Worm (Caenorhabditis elegans) whole organism, young adult: ENCODE data around the gene Y53G8AL.4.
A peak's percentile ranks its signal among the peaks of the same experiment; 100 is the strongest.

Experiments
- B0035.1 ChIP-seq: sonication (generic microtip); optimal IDR thresholded peaks from 2 replicates; lab custom pipeline; 2016; ENCODE audit warnings: missing genetic modification characterization, mild to moderate bottlenecking, missing compliant biosample characterization, missing genotype, missing genetic modification reagents
- B0261.1 ChIP-seq: sonication (generic microtip); optimal IDR thresholded peaks from 2 replicates; lab custom pipeline; 2016; ENCODE audit warnings: mild to moderate bottlenecking, missing genetic modification characterization, moderate library complexity, missing compliant biosample characterization
- F49E8.2 ChIP-seq: sonication (generic microtip); optimal IDR thresholded peaks from 3 replicates; lab custom pipeline; 2017; ENCODE audit warnings: missing genetic modification characterization, mild to moderate bottlenecking, missing compliant biosample characterization, antibody characterized with exemption, moderate library complexity; ENCODE audit not compliant: insufficient read depth
- K12H6.12 ChIP-seq: fragments of 200-800 bp; sonication (Bioruptor generic); optimal IDR thresholded peaks from 2 replicates; lab custom pipeline; 2018; ENCODE audit warnings: mild to moderate bottlenecking, missing genetic modification characterization, missing compliant biosample characterization
- T07F8.4 ChIP-seq: sonication (generic microtip); optimal IDR thresholded peaks from 2 replicates; lab custom pipeline; 2016; ENCODE audit warnings: mild to moderate bottlenecking, missing genetic modification characterization, moderate library complexity, missing compliant biosample characterization
- Y53F4B.3 ChIP-seq: fragments of 200-800 bp; sonication (Bioruptor generic); IDR thresholded peaks from 2 replicates; pipeline ENCODE4 v1.3.6; 2022; ENCODE audit warnings: missing genetic modification reagents, missing genetic modification characterization, missing compliant biosample characterization
- Y53G8AR.9 ChIP-seq: fragments of 200-800 bp; sonication (Bioruptor generic); conservative IDR thresholded peaks from 2 replicates; pipeline ENCODE4 v1.3.6; 2022; ENCODE audit warnings: missing genetic modification reagents, missing genetic modification characterization, missing compliant biosample characterization
- ama-1 ChIP-seq, 3 experiments: fragments of 150-350 bp in 1 of 3; sonication (generic microtip) in 2 of 3; optimal IDR thresholded peaks; 2 replicates each; lab custom pipeline; 2014 to 2018; ENCODE audit warnings: missing biosample characterization in 2 of 3, missing genetic modification characterization in 2 of 3, missing genetic modification reagents in 2 of 3
- aptf-3 ChIP-seq: fragments of 200-800 bp; sonication (Bioruptor generic); IDR thresholded peaks from 2 replicates; pipeline ENCODE4 v1.3.6; 2022; ENCODE audit warnings: missing genetic modification characterization, missing compliant biosample characterization
- attf-5 ChIP-seq: fragments of 200-800 bp; sonication (Bioruptor generic); optimal IDR thresholded peaks from 2 replicates; lab custom pipeline; 2018; ENCODE audit warnings: mild to moderate bottlenecking, missing genetic modification characterization, missing compliant biosample characterization
- bed-1 ChIP-seq: fragments of 200-800 bp; sonication (Bioruptor generic); IDR thresholded peaks from 2 replicates; pipeline ENCODE4 v1.3.6; 2022; ENCODE audit warnings: missing genetic modification reagents, missing genetic modification characterization, missing compliant biosample characterization
- ceh-27 ChIP-seq: fragments of 200-800 bp; sonication (Bioruptor generic); optimal IDR thresholded peaks from 2 replicates; lab custom pipeline; 2018; ENCODE audit warnings: mild to moderate bottlenecking, missing genetic modification characterization, moderate library complexity, missing compliant biosample characterization
- ceh-58 ChIP-seq: fragments of 200-800 bp; sonication (Bioruptor generic); IDR thresholded peaks from 2 replicates; pipeline ENCODE4 v1.3.6; 2022; ENCODE audit warnings: missing genetic modification characterization, missing compliant biosample characterization
- chd-7 ChIP-seq: sonication (generic microtip); optimal IDR thresholded peaks from 2 replicates; lab custom pipeline; 2016; ENCODE audit warnings: mild to moderate bottlenecking, missing genetic modification characterization, moderate library complexity, missing compliant biosample characterization
- dpff-1 ChIP-seq: sonication (generic microtip); optimal IDR thresholded peaks from 2 replicates; lab custom pipeline; 2017; ENCODE audit warnings: mild to moderate bottlenecking, missing genetic modification characterization, missing compliant biosample characterization
- egl-44 ChIP-seq: fragments of 200-800 bp; sonication (Bioruptor generic); IDR thresholded peaks from 2 replicates; pipeline ENCODE4 v1.3.6; 2022; ENCODE audit warnings: missing genetic modification reagents, missing genetic modification characterization, missing compliant biosample characterization
- egrh-3 ChIP-seq: fragments of 200-800 bp; sonication (Bioruptor generic); IDR thresholded peaks from 2 replicates; pipeline ENCODE4 v1.3.6; 2022; ENCODE audit warnings: missing genetic modification reagents, missing genetic modification characterization, missing compliant biosample characterization
- ets-4 ChIP-seq: fragments of 200-800 bp; sonication (Bioruptor generic); optimal IDR thresholded peaks from 2 replicates; lab custom pipeline; 2018; ENCODE audit warnings: mild to moderate bottlenecking, missing genetic modification characterization, missing compliant biosample characterization
- hmg-1.2 ChIP-seq: fragments of 200-800 bp; sonication (Bioruptor generic); IDR thresholded peaks from 2 replicates; pipeline ENCODE4 v1.3.6; 2022; ENCODE audit warnings: missing genetic modification reagents, missing genetic modification characterization, missing compliant biosample characterization
- hmg-20 ChIP-seq: fragments of 200-800 bp; sonication (Bioruptor generic); IDR thresholded peaks from 2 replicates; pipeline ENCODE4 v1.3.6; 2022; ENCODE audit warnings: missing genetic modification reagents, missing genetic modification characterization, missing compliant biosample characterization
- lin-35 ChIP-seq, 3 experiments: fragments of 150-350 bp in 2 of 3; sonication (generic microtip) in 1 of 3; optimal IDR thresholded peaks; 2 replicates each; lab custom pipeline; 2014 to 2018; ENCODE audit warnings: missing biosample characterization in 3 of 3, missing genetic modification characterization in 3 of 3, missing genetic modification reagents in 3 of 3
- lsl-1 ChIP-seq: fragments of 200-800 bp; sonication (Bioruptor generic); optimal IDR thresholded peaks from 2 replicates; lab custom pipeline; 2018; ENCODE audit warnings: mild to moderate bottlenecking, missing genetic modification characterization, moderate library complexity, missing compliant biosample characterization
- madf-3 ChIP-seq: fragments of 200-800 bp; sonication (Bioruptor generic); IDR thresholded peaks from 2 replicates; pipeline ENCODE4 v1.3.6; 2022; ENCODE audit warnings: missing genetic modification reagents, missing genetic modification characterization, missing compliant biosample characterization
- mcd-1 ChIP-seq: fragments of 200-800 bp; sonication (Bioruptor generic); IDR thresholded peaks from 2 replicates; pipeline ENCODE4 v1.3.6; 2022; ENCODE audit warnings: missing genetic modification reagents, missing genetic modification characterization, missing compliant biosample characterization
- nfyb-1 ChIP-seq: fragments of 200-800 bp; sonication (Bioruptor generic); IDR thresholded peaks from 2 replicates; pipeline ENCODE4 v1.3.6; 2022; ENCODE audit warnings: missing genetic modification reagents, missing genetic modification characterization, missing compliant biosample characterization
- nhr-27 ChIP-seq: fragments of 200-800 bp; sonication (Bioruptor generic); optimal IDR thresholded peaks from 2 replicates; lab custom pipeline; 2018; ENCODE audit warnings: mild to moderate bottlenecking, missing genetic modification characterization, moderate library complexity, missing compliant biosample characterization
- pbrm-1 ChIP-seq: fragments of 200-800 bp; sonication (Bioruptor generic); IDR thresholded peaks from 2 replicates; pipeline ENCODE4 v1.3.6; 2022; ENCODE audit warnings: missing genetic modification reagents, missing genetic modification characterization, missing compliant biosample characterization
- repo-1 ChIP-seq: sonication (generic microtip); optimal IDR thresholded peaks from 2 replicates; lab custom pipeline; 2017; ENCODE audit warnings: mild to moderate bottlenecking, missing genetic modification characterization, missing compliant biosample characterization
- snpc-3.4 ChIP-seq: sonication (generic microtip); optimal IDR thresholded peaks from 2 replicates; lab custom pipeline; 2017; ENCODE audit warnings: missing genetic modification characterization, mild to moderate bottlenecking, missing compliant biosample characterization, antibody characterized with exemption, moderate library complexity, missing genotype, missing genetic modification reagents
- snpc-4 ChIP-seq, 5 experiments: fragments of 150-350 bp in 1 of 5; sonication (generic microtip) in 4 of 5; optimal IDR thresholded peaks; 2 replicates each; lab custom pipeline; 2014 to 2018; ENCODE audit warnings: missing genetic modification characterization in 5 of 5, missing biosample characterization in 3 of 5, antibody characterized with exemption in 2 of 5, mild to moderate bottlenecking in 2 of 5, missing compliant biosample characterization in 2 of 5, missing genotype in 2 of 5, moderate library complexity in 2 of 5, missing genetic modification reagents in 1 of 5
- zfh-2 ChIP-seq: fragments of 200-800 bp; sonication (Bioruptor generic); conservative IDR thresholded peaks from 2 replicates; pipeline ENCODE4 v1.3.6; 2022; ENCODE audit warnings: missing genetic modification reagents, missing genetic modification characterization, missing compliant biosample characterization
- ztf-22 ChIP-seq: fragments of 200-800 bp; sonication (Bioruptor generic); optimal IDR thresholded peaks from 2 replicates; lab custom pipeline; 2018; ENCODE audit warnings: mild to moderate bottlenecking, missing genetic modification characterization, moderate library complexity, missing compliant biosample characterization
- ztf-25 ChIP-seq: fragments of 200-800 bp; sonication (Bioruptor generic); IDR thresholded peaks from 2 replicates; pipeline ENCODE4 v1.3.6; 2022; ENCODE audit warnings: missing genetic modification reagents, missing genetic modification characterization, missing compliant biosample characterization
- ztf-6 ChIP-seq: fragments of 200-800 bp; sonication (Bioruptor generic); IDR thresholded peaks from 2 replicates; pipeline ENCODE4 v1.3.6; 2022; ENCODE audit warnings: missing genetic modification reagents, missing genetic modification characterization, missing compliant biosample characterization

Y53G8AL.4 gene

DNA sequence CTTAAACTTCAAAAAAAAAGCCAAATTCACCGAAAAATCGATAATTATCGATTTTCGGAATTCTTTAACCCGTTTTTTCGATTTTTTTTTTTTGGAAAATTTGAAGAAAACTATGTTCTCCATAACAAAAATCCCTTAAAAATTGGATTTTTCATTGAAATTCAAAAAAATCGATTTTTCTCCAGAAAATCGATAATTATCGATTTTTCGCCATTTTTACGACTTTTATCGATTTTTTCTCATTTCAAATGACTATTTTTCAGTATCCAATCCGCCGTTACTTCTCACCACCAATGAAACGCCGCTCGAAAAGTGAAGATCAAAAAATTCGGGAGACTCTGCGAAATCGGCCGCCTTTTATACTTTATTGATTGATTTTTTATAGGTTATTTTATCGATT, 9.6 kb downstream of the Y53G8AL.4 start:
- TF ChIP-seq ztf-25 (GFP tag; lab: Robert Waterston, UW) (no peak), madf-3 (GFP tag; lab: Robert Waterston, UW) (no peak), lin-35 (GFP tag; optimal IDR thresholded peaks at IDR 0.05; lab: Kevin White, UChicago) (no peak), Y53F4B.3 (no peak), ztf-22 (GFP tag; lab: Kevin White, UChicago) (no peak), lsl-1 (GFP tag; lab: Kevin White, UChicago) (no peak), B0035.1 (tag; lab: Kevin White, UChicago) (no peak), ets-4 (GFP tag; lab: Kevin White, UChicago) (no peak), hmg-20 (GFP tag; lab: Robert Waterston, UW) (no peak)

DNA sequence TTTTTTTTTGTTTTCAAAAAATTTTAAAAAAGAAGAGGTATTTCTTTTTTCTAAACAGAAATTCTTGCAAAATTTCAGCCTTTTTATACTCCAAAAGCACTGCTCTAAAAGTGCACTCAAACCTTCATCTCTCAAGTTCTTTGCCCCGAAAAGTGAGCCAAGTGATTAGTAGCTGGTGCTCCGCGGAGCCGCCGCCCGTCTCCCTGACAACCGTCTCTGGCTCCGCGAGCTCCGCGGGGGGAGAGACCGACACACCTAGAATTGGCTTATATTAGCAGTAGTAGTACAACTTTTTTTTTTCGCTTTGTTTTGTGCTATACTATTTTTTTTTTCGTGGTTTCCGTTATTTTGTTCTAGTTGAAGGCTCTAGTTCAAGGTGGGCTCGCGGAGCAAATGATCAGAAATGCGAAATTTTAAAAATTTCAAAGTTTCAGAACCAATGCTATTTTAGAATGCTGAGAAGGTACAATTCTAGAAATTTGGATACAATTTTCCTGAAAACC, 17.7 kb downstream of the Y53G8AL.4 start, which contains the start of gene Y53G8AL.1:
Gene Y53G8AL.1, plus strand, starts transcription at position 453 of the 503 bp plus-strand sequence.
- TF ChIP-seq hmg-1.2 (GFP tag; lab: Robert Waterston, UW) = no peak
- TF ChIP-seq zfh-2 = peak; percentile 74
- peak; percentile 19; the same call in 1 of the 2 replicates for TF ChIP-seq egrh-3
- TF ChIP-seq, all 124 proteins: peak for 2

ce11 chrIII:3224102-3224501, 26.3 kb downstream of the Y53G8AL.4 start:
- TF ChIP-seq dpff-1 (tag; lab: Kevin White, UChicago) = no peak
- TF ChIP-seq F49E8.2 = no peak
- no peak for TF ChIP-seq ama-1 (optimal IDR thresholded peaks at IDR 0.05; lab: Kevin White, UChicago)
- no peak for TF ChIP-seq ama-1 (GFP tag; optimal IDR thresholded peaks at IDR 0.05; lab: Kevin White, UChicago)
- no peak for TF ChIP-seq aptf-3
- no peak for TF ChIP-seq mcd-1 (GFP tag; lab: Robert Waterston, UW)
- no peak for TF ChIP-seq repo-1 (tag; lab: Kevin White, UChicago)
- no peak for TF ChIP-seq attf-5
- TF ChIP-seq ztf-6 (GFP tag; lab: Robert Waterston, UW) = no peak
- TF ChIP-seq egl-44 (GFP tag; lab: Robert Waterston, UW) = no peak
- TF ChIP-seq nhr-27 (tag; lab: Kevin White, UChicago) = no peak
- TF ChIP-seq chd-7 (tag; lab: Kevin White, UChicago) = no peak
- TF ChIP-seq snpc-3.4 = no peak
- TF ChIP-seq hmg-20 (GFP tag; lab: Robert Waterston, UW) = no peak
- no peak for TF ChIP-seq ceh-27 (GFP tag; lab: Kevin White, UChicago)
- no peak for TF ChIP-seq ceh-58
- no peak for TF ChIP-seq bed-1
- TF ChIP-seq, all 124 proteins: peak for 0

DNA sequence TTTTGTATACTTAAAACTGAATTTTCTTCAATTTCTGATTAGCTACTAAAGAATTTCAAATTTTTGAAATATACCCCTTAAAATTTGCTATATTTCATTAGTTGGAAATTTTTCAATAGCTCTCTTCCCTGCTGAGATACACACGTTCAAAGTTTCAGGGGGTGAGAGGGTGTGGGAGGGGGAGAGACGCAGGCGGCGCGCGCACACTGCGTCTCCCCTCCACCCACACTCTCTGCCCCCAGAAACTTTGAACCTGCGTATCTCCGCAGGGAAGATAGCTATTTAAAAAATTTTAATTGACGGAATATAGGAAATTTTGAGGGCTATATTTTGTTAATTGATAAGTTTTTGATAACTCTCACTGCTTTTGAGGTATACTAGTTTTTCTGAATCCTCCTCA, 27.7 kb downstream of the Y53G8AL.4 start:
- TF ChIP-seq hmg-1.2 (GFP tag; lab: Robert Waterston, UW) = peak; percentile 78
- 0 out of 2 replicates have a peak, but pooled peaks have one; percentile 17 for TF ChIP-seq egrh-3
- TF ChIP-seq ama-1 (optimal IDR thresholded peaks at IDR 0.05; lab: Kevin White, UChicago) = no peak
- no peak for TF ChIP-seq ama-1 (GFP tag; optimal IDR thresholded peaks at IDR 0.05; lab: Kevin White, UChicago)

- TF ChIP-seq hmg-1.2 (GFP tag; lab: Robert Waterston, UW) (peak; percentile 73), Y53G8AR.9 (GFP tag; lab: Robert Waterston, UW) (no peak), B0261.1 (tag; lab: Kevin White, UChicago) (no peak), K12H6.12 (tag; lab: Kevin White, UChicago) (peak; percentile 19), pbrm-1 (GFP tag; lab: Robert Waterston, UW) (0 out of 2 replicates have a peak, but pooled peaks have one; percentile 14), snpc-4 (GFP tag; optimal IDR thresholded peaks at IDR 0.05; lab: Kevin White, UChicago) (no peak), snpc-4 (tag; optimal IDR thresholded peaks at IDR 0.05; lab: Kevin White, UChicago) (no peak), nfyb-1 (GFP tag; lab: Robert Waterston, UW) (0 out of 2 replicates have a peak, but pooled peaks have one; percentile 16), T07F8.4 (tag; lab: Kevin White, UChicago) (no peak)
Measured at ce11 chrIII:3220287-3220686, 30.2 kb downstream of the Y53G8AL.4 start.
